Fruit fly (Drosophila melanogaster): ENCODE results near the gene hd.

dm6 chr3R:5393742-5394391 lies 19.1 kb upstream of the hd start, which contains the start of gene CG1172:
- no peak for TF ChIP-seq psq (GFP tag; optimal IDR thresholded peaks at IDR 0.05)
- TF ChIP-seq br (GFP tag; optimal IDR thresholded peaks at IDR 0.05): no peak
- TF ChIP-seq tai (GFP tag; optimal IDR thresholded peaks at IDR 0.05): no peak
- TF ChIP-seq rgr (GFP tag; optimal IDR thresholded peaks at IDR 0.05): no peak
- TF ChIP-seq Myc (optimal IDR thresholded peaks at IDR 0.05): no peak
- no peak for TF ChIP-seq lola (GFP tag; optimal IDR thresholded peaks at IDR 0.05)
- TF ChIP-seq dmrt93B (GFP tag; optimal IDR thresholded peaks at IDR 0.05): no peak
- TF ChIP-seq Abd-B (GFP tag; optimal IDR thresholded peaks at IDR 0.05): no peak
- no peak for TF ChIP-seq N (GFP tag; optimal IDR thresholded peaks at IDR 0.05)

Measured in whole organism, wandering third instar larva.